Worm (Caenorhabditis elegans) whole organism, L4/young adult: Measurements from ENCODE around the gene pigs-1.
A peak's percentile ranks its signal among the peaks of the same experiment; 100 is the strongest.

Experiments
- W03F9.2 ChIP-seq: fragments of 150-350 bp; optimal IDR thresholded peaks from 2 replicates; lab custom pipeline; 2014; ENCODE audit warnings: missing biosample characterization, missing genetic modification characterization
- dao-5 ChIP-seq: sonication (generic microtip); optimal IDR thresholded peaks from 2 replicates; lab custom pipeline; 2016; ENCODE audit warnings: missing genotype, missing genetic modification characterization, moderate library complexity, missing compliant biosample characterization
- him-1 ChIP-seq: sonication (generic microtip); optimal IDR thresholded peaks from 2 replicates; lab custom pipeline; 2016; ENCODE audit warnings: missing genotype, missing genetic modification reagents, missing genetic modification characterization, missing compliant biosample characterization

The pigs-1 gene

ce11 chrIV:10135817-10136216 lies 13.0 kb downstream of the pigs-1 start, which contains the start of gene K08F4.5:
TSS of gene K08F4.5 (minus strand) at chrIV:10135917.
- TF ChIP-seq him-1 (tag; lab: Kevin White, UChicago): no peak
- TF ChIP-seq dao-5 (tag; lab: Kevin White, UChicago): no peak
- TF ChIP-seq W03F9.2 (tag; lab: Kevin White, UChicago): no peak

ce11 chrIV:10129957-10130356 lies 18.9 kb downstream of the pigs-1 start, which contains the start of gene glt-3:
TSS of gene glt-3 (plus strand) at chrIV:10130257.
- TF ChIP-seq dao-5 (tag; lab: Kevin White, UChicago) (no peak), W03F9.2 (tag; lab: Kevin White, UChicago) (no peak), him-1 (tag; lab: Kevin White, UChicago) (no peak)

- TF ChIP-seq W03F9.2 (tag; lab: Kevin White, UChicago) (peak; percentile 81), him-1 (tag; lab: Kevin White, UChicago) (no peak), dao-5 (tag; lab: Kevin White, UChicago) (no peak)
Observed at ce11 chrIV:10128906-10129386, 19.9 kb downstream of the pigs-1 start, which contains the start of the genes gtbp-1 and K08F4.3. TSS of gene gtbp-1 (minus strand) at chrIV:10128956. TSS of gene K08F4.3 (plus strand) at chrIV:10129257.

- no peak for TF ChIP-seq dao-5 (tag; lab: Kevin White, UChicago)
Observed at ce11 chrIV:10128446-10128845, 20.4 kb downstream of the pigs-1 start.

- TF ChIP-seq him-1 (tag; lab: Kevin White, UChicago): no peak
- no peak for TF ChIP-seq W03F9.2 (tag; lab: Kevin White, UChicago)
- TF ChIP-seq dao-5 (tag; lab: Kevin White, UChicago): no peak
Observed at ce11 chrIV:10126544-10126943, 22.3 kb downstream of the pigs-1 start, which contains the start of gene ctf-18. TSS of gene ctf-18 (minus strand) at chrIV:10126644.

- TF ChIP-seq W03F9.2 (tag; lab: Kevin White, UChicago) (no peak), him-1 (tag; lab: Kevin White, UChicago) (no peak), dao-5 (tag; lab: Kevin White, UChicago) (no peak)
Observed at ce11 chrIV:10122205-10122604, 26.6 kb downstream of the pigs-1 start, which contains the start of gene irld-21. TSS of gene irld-21 (minus strand) at chrIV:10122305.

ce11 chrIV:10116765-10117164 lies 32.1 kb downstream of the pigs-1 start:
- TF ChIP-seq him-1 (tag; lab: Kevin White, UChicago): no peak
- TF ChIP-seq W03F9.2 (tag; lab: Kevin White, UChicago): no peak
- no peak for TF ChIP-seq dao-5 (tag; lab: Kevin White, UChicago)

- no peak for TF ChIP-seq W03F9.2 (tag; lab: Kevin White, UChicago)
- no peak for TF ChIP-seq dao-5 (tag; lab: Kevin White, UChicago)
- TF ChIP-seq him-1 (tag; lab: Kevin White, UChicago): no peak
Observed at ce11 chrIV:10115142-10115541, 33.7 kb downstream of the pigs-1 start, which contains the start of gene C04G2.10. TSS of gene C04G2.10 (plus strand) at chrIV:10115442.

ce11 chrIV:10112570-10112969 lies 36.3 kb downstream of the pigs-1 start, which contains the start of gene nsph-3.2:
TSS of gene nsph-3.2 (plus strand) at chrIV:10112870.
- TF ChIP-seq him-1 (tag; lab: Kevin White, UChicago): no peak
- no peak for TF ChIP-seq W03F9.2 (tag; lab: Kevin White, UChicago)
- TF ChIP-seq dao-5 (tag; lab: Kevin White, UChicago): no peak

- TF ChIP-seq dao-5 (tag; lab: Kevin White, UChicago) (no peak), him-1 (tag; lab: Kevin White, UChicago) (no peak), W03F9.2 (tag; lab: Kevin White, UChicago) (no peak)
Observed at ce11 chrIV:10111441-10111840, 37.4 kb downstream of the pigs-1 start, which contains the start of gene spch-1. TSS of gene spch-1 (minus strand) at chrIV:10111541.

ce11 chrIV:10110870-10111269 lies 38.0 kb downstream of the pigs-1 start:
- TF ChIP-seq W03F9.2 (tag; lab: Kevin White, UChicago) (no peak), him-1 (tag; lab: Kevin White, UChicago) (no peak), dao-5 (tag; lab: Kevin White, UChicago) (no peak)

ce11 chrIV:10110417-10110816 lies 38.4 kb downstream of the pigs-1 start, which contains the start of gene egl-38:
TSS of gene egl-38 (minus strand) at chrIV:10110517.
- no peak for TF ChIP-seq dao-5 (tag; lab: Kevin White, UChicago)
- TF ChIP-seq him-1 (tag; lab: Kevin White, UChicago): no peak
- TF ChIP-seq W03F9.2 (tag; lab: Kevin White, UChicago): no peak
